Worm (Caenorhabditis elegans): Measurements from ENCODE around the gene Y53F4B.27.
A peak's percentile ranks its signal among the peaks of the same experiment; 100 is the strongest.

Gene Y53F4B.27

DNA sequence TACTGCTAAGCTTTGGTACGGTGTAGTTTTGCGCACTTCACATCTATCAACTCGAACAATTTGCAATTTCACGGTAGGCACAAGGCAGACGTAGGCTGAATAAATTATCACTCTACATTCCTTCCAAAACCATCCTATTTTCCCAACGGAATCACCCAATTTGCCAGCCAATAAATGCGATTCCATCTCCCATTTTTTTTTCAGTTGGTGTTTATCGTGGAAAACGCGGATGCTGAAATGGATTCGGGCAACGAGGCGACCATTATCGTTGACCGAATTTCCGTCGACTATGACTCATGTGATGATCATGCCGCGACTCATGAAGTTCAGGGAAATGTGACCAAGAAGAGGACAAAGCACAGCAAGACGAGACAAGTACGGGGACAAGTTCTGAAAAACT lies 2.7 kb downstream of the Y53F4B.27 start:
- TF ChIP-seq nhr-28 (tag; optimal IDR thresholded peaks at IDR 0.05) (no peak), ceh-83 (GFP tag; optimal IDR thresholded peaks at IDR 0.05) (no peak), unc-39 (tag; optimal IDR thresholded peaks at IDR 0.05) (no peak), hlh-1 (tag; optimal IDR thresholded peaks at IDR 0.05) (no peak), tbx-8 (GFP tag; optimal IDR thresholded peaks at IDR 0.05) (no peak)

DNA sequence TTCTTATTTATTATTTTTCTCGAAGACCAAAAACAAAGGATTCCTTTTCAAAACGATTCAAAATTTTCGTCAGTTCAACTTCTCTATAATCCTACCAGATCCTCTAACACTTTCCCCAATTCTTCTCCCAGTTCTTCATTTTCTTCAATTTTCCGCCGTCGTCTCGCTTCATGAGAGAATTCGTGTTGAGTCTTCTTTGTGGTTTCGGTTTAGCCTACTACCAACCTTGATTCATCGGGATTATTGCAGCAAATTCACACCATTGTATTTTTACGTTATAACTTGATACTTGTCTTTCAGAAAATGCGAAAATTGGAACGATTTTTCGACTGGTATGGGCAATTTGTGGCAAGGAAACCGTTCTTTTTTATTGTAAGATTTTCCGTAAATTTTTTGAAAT lies 12.2 kb downstream of the Y53F4B.27 start, which contains the start of gene ptr-20:
Gene ptr-20, plus strand, starts transcription at position 301 of the 400 bp plus-strand sequence.
- TF ChIP-seq hlh-1 (tag; optimal IDR thresholded peaks at IDR 0.05) (no peak), ces-1 (GFP tag; optimal IDR thresholded peaks at IDR 0.05) (no peak), nhr-76 (tag; optimal IDR thresholded peaks at IDR 0.05) (no peak), ceh-39 (tag; optimal IDR thresholded peaks at IDR 0.05) (no peak), elt-3 (tag; optimal IDR thresholded peaks at IDR 0.05) (no peak), nhr-237 (tag; optimal IDR thresholded peaks at IDR 0.05) (no peak), mab-5 (tag; optimal IDR thresholded peaks at IDR 0.05) (no peak), ceh-43 (GFP tag; optimal IDR thresholded peaks at IDR 0.05) (no peak), nhr-2 (tag; optimal IDR thresholded peaks at IDR 0.05) (no peak), nhr-28 (tag; optimal IDR thresholded peaks at IDR 0.05) (no peak), ceh-83 (GFP tag; optimal IDR thresholded peaks at IDR 0.05) (no peak), ham-2 (GFP tag; optimal IDR thresholded peaks at IDR 0.05) (no peak), flh-1 (GFP tag; optimal IDR thresholded peaks at IDR 0.05) (no peak), lin-32 (GFP tag; optimal IDR thresholded peaks at IDR 0.05) (no peak), pha-4 (tag; optimal IDR thresholded peaks at IDR 0.05) (no peak), mls-2 (tag; optimal IDR thresholded peaks at IDR 0.05) (no peak), tbx-8 (GFP tag; optimal IDR thresholded peaks at IDR 0.05) (no peak), mep-1 (tag; optimal IDR thresholded peaks at IDR 0.05) (no peak), unc-39 (tag; optimal IDR thresholded peaks at IDR 0.05) (no peak)

DNA sequence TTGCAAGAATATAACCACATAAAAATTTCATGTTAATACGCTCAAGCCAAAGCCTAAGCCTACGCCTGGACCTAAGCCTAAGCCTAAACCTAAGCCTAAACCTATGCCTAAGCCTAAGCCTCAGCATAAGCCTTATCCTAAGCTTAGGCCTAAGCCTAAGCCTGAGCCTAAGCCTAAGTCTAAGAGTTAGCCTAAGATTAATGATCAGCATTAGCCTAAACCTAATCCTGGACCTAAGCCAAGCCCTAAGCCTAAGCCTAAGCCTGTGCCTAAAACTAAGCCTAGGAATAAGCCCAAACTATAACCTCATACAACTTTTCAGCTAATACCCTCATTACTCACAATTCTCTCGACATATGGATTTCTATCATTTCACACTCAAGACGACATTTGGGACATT lies 12.7 kb downstream of the Y53F4B.27 start:
- TF ChIP-seq cnd-1 (tag; optimal IDR thresholded peaks at IDR 0.05) (no peak), nhr-28 (tag; optimal IDR thresholded peaks at IDR 0.05) (no peak), ham-2 (GFP tag; optimal IDR thresholded peaks at IDR 0.05) (no peak)

DNA sequence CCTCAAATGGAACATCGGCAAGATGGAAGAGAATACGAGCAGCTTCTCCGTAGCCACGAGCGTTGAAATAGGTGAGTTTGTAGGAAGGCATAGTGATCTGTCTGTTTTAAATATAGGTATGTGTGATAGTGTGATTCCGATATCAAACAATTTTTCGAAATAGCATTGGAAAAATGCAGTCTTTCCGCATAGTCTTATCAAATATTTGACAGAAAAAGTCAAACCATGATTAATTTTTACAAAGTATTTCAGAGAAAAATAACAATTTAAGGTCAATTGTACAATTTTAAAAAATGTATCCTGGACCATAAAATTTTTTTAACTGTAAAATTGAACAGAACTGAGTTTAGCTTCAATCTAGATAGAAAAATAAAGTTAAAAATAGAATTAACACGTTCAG lies 18.8 kb downstream of the Y53F4B.27 start, which contains the start of gene gst-26:
Gene gst-26, minus strand, starts transcription at position 101 of the 400 bp plus-strand sequence.
- no peak for TF ChIP-seq ztf-11 (tag; optimal IDR thresholded peaks at IDR 0.05)
- no peak for TF ChIP-seq blmp-1 (tag; optimal IDR thresholded peaks at IDR 0.05)
- TF ChIP-seq elt-3 (tag; optimal IDR thresholded peaks at IDR 0.05) = no peak
- TF ChIP-seq zip-8 (tag; optimal IDR thresholded peaks at IDR 0.05) = no peak
- TF ChIP-seq unc-39 (tag; optimal IDR thresholded peaks at IDR 0.05) = no peak
- TF ChIP-seq ceh-39 (tag; optimal IDR thresholded peaks at IDR 0.05) = no peak
- TF ChIP-seq lin-32 (GFP tag; optimal IDR thresholded peaks at IDR 0.05) = no peak
- TF ChIP-seq ceh-83 (GFP tag; optimal IDR thresholded peaks at IDR 0.05) = no peak
- TF ChIP-seq mab-5 (tag; optimal IDR thresholded peaks at IDR 0.05) = no peak
- no peak for TF ChIP-seq nhr-237 (tag; optimal IDR thresholded peaks at IDR 0.05)
- no peak for TF ChIP-seq unc-120 (tag; optimal IDR thresholded peaks at IDR 0.05; ENCODE audit: poor library complexity, severe bottlenecking)
- no peak for TF ChIP-seq cnd-1 (tag; optimal IDR thresholded peaks at IDR 0.05)
- TF ChIP-seq ham-2 (GFP tag; optimal IDR thresholded peaks at IDR 0.05) = no peak
- TF ChIP-seq lsy-2 (tag; optimal IDR thresholded peaks at IDR 0.05) = no peak
- no peak for TF ChIP-seq tbx-8 (GFP tag; optimal IDR thresholded peaks at IDR 0.05)
- no peak for TF ChIP-seq sptf-1 (tag; optimal IDR thresholded peaks at IDR 0.05)

DNA sequence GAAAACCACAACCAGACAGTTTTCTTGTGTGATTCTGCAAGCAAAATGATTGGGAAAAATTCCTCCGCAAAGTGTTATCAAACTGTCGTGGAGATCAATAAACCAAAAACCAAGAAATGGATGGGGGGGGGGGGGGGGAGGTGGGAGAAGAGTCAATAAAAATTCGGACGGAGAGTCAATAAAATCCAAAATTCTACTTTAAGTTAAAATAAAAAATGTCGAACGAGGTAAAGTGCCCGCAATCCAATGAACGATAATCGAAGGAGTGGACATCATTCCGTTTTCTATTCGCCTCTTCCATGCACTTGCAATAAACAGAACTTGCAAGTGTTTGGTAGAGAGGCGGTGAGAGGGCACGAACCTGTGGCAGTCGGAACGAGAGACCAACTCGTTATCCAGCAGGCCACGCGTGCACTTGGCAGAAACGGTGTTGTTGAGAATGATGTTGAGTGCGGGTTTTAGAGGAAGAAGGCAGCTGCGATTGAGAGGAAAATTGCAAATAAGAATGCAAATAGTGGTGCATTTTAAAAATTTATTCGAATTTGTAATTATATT lies 20.1 kb downstream of the Y53F4B.27 start, which contains the start of gene gst-27:
Gene gst-27, minus strand, starts transcription at position 51 of the 555 bp plus-strand sequence.
- peak; percentile 79 for TF ChIP-seq ceh-43 (GFP tag; optimal IDR thresholded peaks at IDR 0.05)
- TF ChIP-seq snpc-4 (tag; optimal IDR thresholded peaks at IDR 0.05) = no peak
- TF ChIP-seq nhr-2 (tag; optimal IDR thresholded peaks at IDR 0.05) = no peak
- TF ChIP-seq blmp-1 (tag; optimal IDR thresholded peaks at IDR 0.05) = no peak
- peak; percentile 90 for TF ChIP-seq drap-1 (GFP tag; optimal IDR thresholded peaks at IDR 0.05)
- TF ChIP-seq zip-8 (tag; optimal IDR thresholded peaks at IDR 0.05) = no peak
- TF ChIP-seq tbx-8 (GFP tag; optimal IDR thresholded peaks at IDR 0.05) = peak; percentile 85
- peak; percentile 92 for TF ChIP-seq M03D4.4 (tag; optimal IDR thresholded peaks at IDR 0.05)
- no peak for TF ChIP-seq ces-1 (GFP tag; optimal IDR thresholded peaks at IDR 0.05)
- peak; percentile 92 for TF ChIP-seq mls-2 (tag; optimal IDR thresholded peaks at IDR 0.05)
- TF ChIP-seq cnd-1 (tag; optimal IDR thresholded peaks at IDR 0.05) = peak; percentile 92
- TF ChIP-seq nhr-237 (tag; optimal IDR thresholded peaks at IDR 0.05) = no peak
- TF ChIP-seq lin-13 (tag; optimal IDR thresholded peaks at IDR 0.05) = peak; percentile 69
- peak; percentile 67 for TF ChIP-seq ham-2 (GFP tag; optimal IDR thresholded peaks at IDR 0.05)
- peak; percentile 65 for TF ChIP-seq unc-120 (tag; optimal IDR thresholded peaks at IDR 0.05; ENCODE audit: poor library complexity, severe bottlenecking)
- peak; percentile 42 for TF ChIP-seq unc-62 (GFP tag; optimal IDR thresholded peaks at IDR 0.05)
- TF ChIP-seq sptf-1 (tag; optimal IDR thresholded peaks at IDR 0.05) = peak; percentile 93
- no peak for TF ChIP-seq ztf-11 (tag; optimal IDR thresholded peaks at IDR 0.05)
- TF ChIP-seq elt-1 (tag; optimal IDR thresholded peaks at IDR 0.05; ENCODE audit: borderline replicate concordance, insufficient read depth) = peak; percentile 36
- TF ChIP-seq hlh-1 (tag; optimal IDR thresholded peaks at IDR 0.05) = peak; percentile 44
- peak; percentile 49 for TF ChIP-seq pha-4 (tag; optimal IDR thresholded peaks at IDR 0.05)
- no peak for TF ChIP-seq elt-3 (tag; optimal IDR thresholded peaks at IDR 0.05)
- peak; percentile 87 for TF ChIP-seq ceh-83 (GFP tag; optimal IDR thresholded peaks at IDR 0.05)
- TF ChIP-seq mab-5 (tag; optimal IDR thresholded peaks at IDR 0.05) = no peak
- TF ChIP-seq nhr-28 (tag; optimal IDR thresholded peaks at IDR 0.05) = peak; percentile 33
- no peak for TF ChIP-seq nhr-76 (tag; optimal IDR thresholded peaks at IDR 0.05)
- peak; percentile 22 for TF ChIP-seq lsy-2 (tag; optimal IDR thresholded peaks at IDR 0.05)
- peak; percentile 76 for TF ChIP-seq flh-1 (GFP tag; optimal IDR thresholded peaks at IDR 0.05)
- TF ChIP-seq lin-32 (GFP tag; optimal IDR thresholded peaks at IDR 0.05) = peak; percentile 90
- TF ChIP-seq bed-3 (GFP tag; optimal IDR thresholded peaks at IDR 0.05) = peak; percentile 72
- peak; percentile 79 for TF ChIP-seq sem-2 (GFP tag; optimal IDR thresholded peaks at IDR 0.05)
- TF ChIP-seq nhr-12 (tag; optimal IDR thresholded peaks at IDR 0.05) = peak; percentile 22
- no peak for TF ChIP-seq unc-39 (tag; optimal IDR thresholded peaks at IDR 0.05)
- peak; percentile 51 for TF ChIP-seq mep-1 (tag; optimal IDR thresholded peaks at IDR 0.05)
- TF ChIP-seq ceh-39 (tag; optimal IDR thresholded peaks at IDR 0.05) = no peak
